Worm (Caenorhabditis elegans): ENCODE measurements around the gene ZK1240.6.
A peak's percentile ranks its signal among the peaks of the same experiment; 100 is the strongest.

ZK1240.6 gene

DNA sequence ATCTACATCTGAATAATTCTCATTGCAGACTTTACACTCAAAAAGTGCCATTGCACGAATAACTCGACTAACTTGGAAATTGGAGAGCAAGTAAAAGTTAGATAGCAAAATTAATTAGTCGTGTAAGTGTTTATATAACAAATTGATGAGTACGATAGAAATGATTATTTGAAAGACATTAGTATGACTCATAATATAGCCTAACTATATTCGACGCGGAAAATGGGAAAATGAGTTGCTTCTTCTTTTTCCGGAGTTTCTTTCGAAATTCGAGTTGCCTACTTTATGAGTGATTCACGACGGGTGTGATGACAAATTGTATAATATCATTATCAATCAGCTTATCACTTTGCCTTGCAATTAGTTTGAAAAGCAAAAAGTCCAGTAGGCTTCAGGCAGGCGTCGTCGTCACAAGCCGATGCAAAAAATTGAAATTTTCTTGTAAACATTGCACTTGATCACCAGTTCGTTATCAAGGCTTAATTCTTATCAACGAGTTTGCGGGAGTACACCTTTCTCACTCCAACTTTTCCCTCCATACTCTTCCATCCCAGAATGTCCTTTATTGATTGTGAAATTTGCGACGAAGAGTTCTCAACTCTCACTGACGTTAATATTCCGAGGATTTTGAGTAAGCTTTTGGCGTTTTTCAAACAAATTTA lies at the start of gene ZK1240.6, which contains the start of gene ZK1240.2:
ZK1240.6 (minus strand) TSS at position 51 of the 662 bp plus-strand sequence.
ZK1240.2 (plus strand) TSS at position 520 of the 662 bp plus-strand sequence.
- TF ChIP-seq unc-39 (tag; optimal IDR thresholded peaks at IDR 0.05) = no peak
- TF ChIP-seq sma-3 (GFP tag; optimal IDR thresholded peaks at IDR 0.05) = no peak
- TF ChIP-seq nhr-6 (tag; optimal IDR thresholded peaks at IDR 0.05) = no peak
- TF ChIP-seq fos-1 (tag; optimal IDR thresholded peaks at IDR 0.05) = peak; percentile 76
- TF ChIP-seq aly-2 (tag; optimal IDR thresholded peaks at IDR 0.05) = no peak
- no peak for TF ChIP-seq crh-2 (tag; optimal IDR thresholded peaks at IDR 0.05)
- TF ChIP-seq elt-1 (tag; optimal IDR thresholded peaks at IDR 0.05) = no peak
- no peak for TF ChIP-seq nhr-25 (tag; optimal IDR thresholded peaks at IDR 0.05)
- TF ChIP-seq nhr-77 (tag; optimal IDR thresholded peaks at IDR 0.05) = no peak
- peak; percentile 21 for TF ChIP-seq sma-9 (GFP tag; optimal IDR thresholded peaks at IDR 0.05)
- TF ChIP-seq sma-9 (tag; optimal IDR thresholded peaks at IDR 0.05) = no peak
- TF ChIP-seq lin-11 (tag; optimal IDR thresholded peaks at IDR 0.05) = no peak
- TF ChIP-seq nhr-11 (tag; optimal IDR thresholded peaks at IDR 0.05) = no peak
- no peak for TF ChIP-seq alr-1 (tag; optimal IDR thresholded peaks at IDR 0.05)
- no peak for TF ChIP-seq ceh-82 (tag; optimal IDR thresholded peaks at IDR 0.05)
- TF ChIP-seq ZK546.5 (tag; optimal IDR thresholded peaks at IDR 0.05) = no peak

DNA sequence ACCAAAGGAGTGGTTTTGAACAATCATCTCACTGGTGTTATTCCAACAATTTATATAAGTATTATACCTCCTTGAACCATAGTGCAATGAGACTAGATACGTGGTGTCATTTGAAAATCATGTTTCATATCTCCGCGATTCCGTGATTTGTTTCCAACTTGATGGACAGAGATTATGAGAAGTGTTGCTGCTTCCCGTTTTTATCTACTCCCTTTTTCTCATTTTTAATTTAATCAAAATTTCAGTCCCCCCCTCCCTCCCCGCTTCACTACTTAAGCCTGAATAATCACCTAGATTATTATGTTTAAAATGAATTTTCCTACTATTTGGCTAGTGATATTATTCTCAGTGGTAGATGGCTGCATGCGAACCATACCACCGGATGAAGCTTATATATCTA lies 49.4 kb upstream of the ZK1240.6 start, which contains the start of gene F16G10.3:
F16G10.3 (plus strand) TSS at position 301 of the 400 bp plus-strand sequence.
- no peak for TF ChIP-seq ztf-4 (tag; optimal IDR thresholded peaks at IDR 0.05)
- no peak for TF ChIP-seq C34F6.9 (tag; optimal IDR thresholded peaks at IDR 0.05)
- no peak for TF ChIP-seq elt-3 (tag; optimal IDR thresholded peaks at IDR 0.05)
- no peak for TF ChIP-seq ama-1 (optimal IDR thresholded peaks at IDR 0.05)
- TF ChIP-seq nhr-10 (tag; optimal IDR thresholded peaks at IDR 0.05) = no peak

DNA sequence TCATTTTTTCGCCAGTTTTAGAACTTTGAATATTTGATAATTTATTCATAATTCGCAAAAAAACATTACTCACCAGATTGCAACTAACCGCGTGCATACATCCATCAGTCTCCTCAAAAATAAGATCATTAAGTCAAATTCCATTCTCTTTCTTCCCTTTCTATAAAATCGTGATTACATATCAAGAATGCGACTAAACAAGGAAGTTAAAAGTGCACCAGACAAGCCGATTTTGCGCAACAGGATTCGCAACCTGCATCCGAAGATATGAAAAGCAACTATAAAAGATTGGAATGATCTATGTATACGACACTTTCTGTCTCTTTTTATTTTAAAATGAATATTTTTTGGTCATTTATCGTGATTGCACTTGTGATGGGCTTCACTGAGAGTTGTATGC lies 46.2 kb upstream of the ZK1240.6 start, which contains the start of gene hpo-25:
hpo-25 (plus strand) TSS at position 301 of the 400 bp plus-strand sequence.
- TF ChIP-seq nhr-12 (tag; optimal IDR thresholded peaks at IDR 0.05) (no peak), blmp-1 (tag; optimal IDR thresholded peaks at IDR 0.05; ENCODE audit: insufficient read depth) (no peak), nhr-11 (tag; optimal IDR thresholded peaks at IDR 0.05) (no peak), nhr-129 (tag; optimal IDR thresholded peaks at IDR 0.05) (no peak), elt-3 (tag; optimal IDR thresholded peaks at IDR 0.05) (no peak), ceh-82 (tag; optimal IDR thresholded peaks at IDR 0.05) (no peak), fos-1 (tag; optimal IDR thresholded peaks at IDR 0.05) (no peak), lin-11 (tag; optimal IDR thresholded peaks at IDR 0.05) (no peak), Y55F3AM.14 (GFP tag; optimal IDR thresholded peaks at IDR 0.05) (no peak), R02D3.7 (tag; optimal IDR thresholded peaks at IDR 0.05) (no peak), mbf-1 (tag; optimal IDR thresholded peaks at IDR 0.05) (no peak), sma-9 (GFP tag; optimal IDR thresholded peaks at IDR 0.05) (no peak), sma-9 (tag; optimal IDR thresholded peaks at IDR 0.05) (no peak), sma-3 (GFP tag; optimal IDR thresholded peaks at IDR 0.05) (no peak)

DNA sequence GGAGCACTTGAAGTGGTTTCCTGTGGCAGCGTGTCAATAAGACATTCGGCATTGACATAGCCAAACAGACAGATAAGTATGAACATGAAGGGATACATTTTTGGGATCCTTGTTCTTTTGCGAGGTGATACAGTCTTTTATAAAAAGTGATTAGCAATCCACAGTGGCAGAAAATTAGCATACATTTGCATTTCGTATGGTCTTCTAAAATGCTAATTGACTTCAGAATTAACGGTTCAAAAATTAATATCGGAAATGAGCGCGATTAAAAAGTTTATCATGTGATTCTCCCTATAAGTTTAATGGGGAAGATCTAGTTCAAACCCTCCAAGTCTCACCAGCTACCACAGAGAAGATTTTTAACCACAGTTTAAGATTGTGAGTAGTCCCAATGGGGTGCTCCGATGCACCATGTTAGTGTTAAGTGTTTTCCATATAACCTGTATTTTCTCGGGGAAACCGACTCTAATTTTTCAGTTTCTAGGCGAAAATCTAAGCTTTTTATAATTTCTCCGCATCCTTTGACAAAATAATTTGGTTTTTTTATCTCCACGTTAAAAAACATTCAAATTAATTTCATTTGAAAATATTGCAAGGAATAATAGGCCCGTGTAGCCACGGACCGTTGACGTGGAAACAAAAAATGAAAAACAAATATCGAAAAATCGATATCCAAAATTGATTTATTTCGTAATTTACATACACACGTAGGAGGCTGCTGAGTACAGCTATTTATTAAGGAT lies 44.1 kb upstream of the ZK1240.6 start, which contains the start of the genes F43C11.12 and F16G10.5:
F43C11.12 (minus strand) TSS at position 101 of the 743 bp plus-strand sequence.
F16G10.5 (plus strand) TSS at position 693 of the 743 bp plus-strand sequence.
- TF ChIP-seq elt-3 (tag; optimal IDR thresholded peaks at IDR 0.05) (no peak), fos-1 (tag; optimal IDR thresholded peaks at IDR 0.05) (no peak), mab-5 (tag; optimal IDR thresholded peaks at IDR 0.05) (no peak), lin-11 (tag; optimal IDR thresholded peaks at IDR 0.05) (no peak), lsy-2 (tag; optimal IDR thresholded peaks at IDR 0.05) (no peak), nhr-23 (tag; optimal IDR thresholded peaks at IDR 0.05) (no peak), crh-2 (tag; optimal IDR thresholded peaks at IDR 0.05) (no peak), ztf-4 (tag; optimal IDR thresholded peaks at IDR 0.05) (no peak), blmp-1 (tag; optimal IDR thresholded peaks at IDR 0.05; ENCODE audit: insufficient read depth) (no peak), nhr-237 (tag; optimal IDR thresholded peaks at IDR 0.05) (no peak), unc-62 (GFP tag; optimal IDR thresholded peaks at IDR 0.05) (no peak), aly-2 (tag; optimal IDR thresholded peaks at IDR 0.05) (no peak), unc-55 (GFP tag; optimal IDR thresholded peaks at IDR 0.05) (no peak), egl-27 (tag; optimal IDR thresholded peaks at IDR 0.05) (no peak), skn-1 (tag; optimal IDR thresholded peaks at IDR 0.05) (no peak), lin-13 (GFP tag; optimal IDR thresholded peaks at IDR 0.05) (no peak), ama-1 (optimal IDR thresholded peaks at IDR 0.05) (no peak), sma-3 (GFP tag; optimal IDR thresholded peaks at IDR 0.05) (no peak)
